Worm (Caenorhabditis elegans) whole organism, young adult: ENCODE measurements around the gene tctn-1.

ENCODE experiments used
- C06A6.2 ChIP-seq: fragments of 200-800 bp; sonication (Bioruptor generic); conservative IDR thresholded peaks from 2 replicates; pipeline ENCODE4 v1.3.6; 2022; ENCODE audit warnings: missing genetic modification characterization, missing compliant biosample characterization
- F22D6.2 ChIP-seq: sonication (generic microtip); optimal IDR thresholded peaks from 2 replicates; lab custom pipeline; 2016; ENCODE audit warnings: mild to moderate bottlenecking, missing genetic modification characterization, missing compliant biosample characterization
- F23B12.7 ChIP-seq: sonication (generic microtip); optimal IDR thresholded peaks from 2 replicates; lab custom pipeline; 2017; ENCODE audit warnings: missing genetic modification characterization, mild to moderate bottlenecking, missing compliant biosample characterization, antibody characterized with exemption, moderate library complexity; ENCODE audit not compliant: insufficient read depth
- F33H1.4 ChIP-seq: fragments of 200-800 bp; sonication (Bioruptor generic); IDR thresholded peaks from 2 replicates; pipeline ENCODE4 v1.3.6; 2022; ENCODE audit warnings: missing genetic modification reagents, missing genetic modification characterization, missing compliant biosample characterization
- F39B2.1 ChIP-seq: fragments of 200-800 bp; sonication (Bioruptor generic); IDR thresholded peaks from 2 replicates; pipeline ENCODE4 v1.3.6; 2022; ENCODE audit warnings: missing genetic modification reagents, missing genetic modification characterization, missing compliant biosample characterization
- F52B5.7 ChIP-seq: sonication (generic microtip); optimal IDR thresholded peaks from 2 replicates; lab custom pipeline; 2016; ENCODE audit warnings: mild to moderate bottlenecking, missing genetic modification characterization, missing compliant biosample characterization
- Y53F4B.3 ChIP-seq: fragments of 200-800 bp; sonication (Bioruptor generic); IDR thresholded peaks from 2 replicates; pipeline ENCODE4 v1.3.6; 2022; ENCODE audit warnings: missing genetic modification reagents, missing genetic modification characterization, missing compliant biosample characterization
- Y95B8A.8 ChIP-seq: fragments of 200-800 bp; sonication (Bioruptor generic); IDR thresholded peaks from 2 replicates; pipeline ENCODE4 v1.3.6; 2022; ENCODE audit warnings: missing genetic modification reagents, missing genetic modification characterization, missing compliant biosample characterization
- akir-1 ChIP-seq: fragments of 200-800 bp; sonication (Bioruptor generic); optimal IDR thresholded peaks from 2 replicates; lab custom pipeline; 2018; ENCODE audit warnings: mild to moderate bottlenecking, missing genetic modification characterization, moderate library complexity, missing compliant biosample characterization
- ama-1 ChIP-seq, 3 experiments: fragments of 150-350 bp in 1 of 3; sonication (generic microtip) in 2 of 3; optimal IDR thresholded peaks; 2 replicates each; lab custom pipeline; 2014 to 2018; ENCODE audit warnings: missing biosample characterization in 2 of 3, missing genetic modification characterization in 2 of 3, missing genetic modification reagents in 2 of 3
- aptf-2 ChIP-seq: fragments of 200-800 bp; sonication (Bioruptor generic); conservative IDR thresholded peaks from 2 replicates; pipeline ENCODE4 v1.3.6; 2022; ENCODE audit warnings: missing genetic modification reagents, missing genetic modification characterization, missing compliant biosample characterization
- atf-7 ChIP-seq: sonication (generic microtip); optimal IDR thresholded peaks from 2 replicates; lab custom pipeline; 2017; ENCODE audit warnings: mild to moderate bottlenecking, missing genetic modification characterization, missing compliant biosample characterization
- attf-3 ChIP-seq: fragments of 200-800 bp; sonication (Bioruptor generic); conservative IDR thresholded peaks from 2 replicates; pipeline ENCODE4 v1.3.6; 2022; ENCODE audit warnings: missing genetic modification reagents, missing genetic modification characterization, missing compliant biosample characterization
- cebp-2 ChIP-seq: fragments of 200-800 bp; sonication (Bioruptor generic); IDR thresholded peaks from 2 replicates; pipeline ENCODE4 v1.3.6; 2022; ENCODE audit warnings: missing genetic modification characterization, missing compliant biosample characterization
- ceh-79 ChIP-seq: sonication (generic microtip); optimal IDR thresholded peaks from 2 replicates; lab custom pipeline; 2017; ENCODE audit warnings: mild to moderate bottlenecking, missing genetic modification characterization, missing compliant biosample characterization
- ceh-91 ChIP-seq: fragments of 200-800 bp; sonication (Bioruptor generic); IDR thresholded peaks from 2 replicates; pipeline ENCODE4 v1.3.6; 2022; ENCODE audit warnings: missing genetic modification reagents, missing genetic modification characterization, missing compliant biosample characterization
- chd-7 ChIP-seq: sonication (generic microtip); optimal IDR thresholded peaks from 2 replicates; lab custom pipeline; 2016; ENCODE audit warnings: mild to moderate bottlenecking, missing genetic modification characterization, moderate library complexity, missing compliant biosample characterization
- dox-1 ChIP-seq: fragments of 200-800 bp; sonication (Bioruptor generic); IDR thresholded peaks from 2 replicates; pipeline ENCODE4 v1.3.6; 2022; ENCODE audit warnings: missing genetic modification reagents, missing genetic modification characterization, missing compliant biosample characterization
- dpff-1 ChIP-seq: sonication (generic microtip); optimal IDR thresholded peaks from 2 replicates; lab custom pipeline; 2017; ENCODE audit warnings: mild to moderate bottlenecking, missing genetic modification characterization, missing compliant biosample characterization
- efl-1 ChIP-seq: fragments of 150-350 bp; optimal IDR thresholded peaks from 2 replicates; lab custom pipeline; 2014; ENCODE audit warnings: missing biosample characterization, missing genetic modification reagents, missing genetic modification characterization
- gei-17 ChIP-seq: fragments of 200-800 bp; sonication (Bioruptor generic); optimal IDR thresholded peaks from 2 replicates; lab custom pipeline; 2018; ENCODE audit warnings: mild to moderate bottlenecking, missing genetic modification characterization, missing compliant biosample characterization
- him-1 ChIP-seq: sonication (generic microtip); optimal IDR thresholded peaks from 2 replicates; lab custom pipeline; 2016; ENCODE audit warnings: missing genotype, missing genetic modification reagents, missing genetic modification characterization, missing compliant biosample characterization
- hlh-26 ChIP-seq: fragments of 200-800 bp; sonication (Bioruptor generic); conservative IDR thresholded peaks from 2 replicates; pipeline ENCODE4 v1.3.6; 2022; ENCODE audit warnings: missing genetic modification reagents, missing genetic modification characterization, missing compliant biosample characterization
- hmg-1.2 ChIP-seq: fragments of 200-800 bp; sonication (Bioruptor generic); IDR thresholded peaks from 2 replicates; pipeline ENCODE4 v1.3.6; 2022; ENCODE audit warnings: missing genetic modification reagents, missing genetic modification characterization, missing compliant biosample characterization
- hrde-1 ChIP-seq: sonication (generic microtip); optimal IDR thresholded peaks from 2 replicates; lab custom pipeline; 2016; ENCODE audit warnings: missing genetic modification characterization, mild to moderate bottlenecking, missing compliant biosample characterization, moderate library complexity, missing genotype, missing genetic modification reagents, borderline replicate concordance
- lir-1 ChIP-seq: fragments of 200-800 bp; sonication (Bioruptor generic); conservative IDR thresholded peaks from 2 replicates; pipeline ENCODE4 v1.3.6; 2022; ENCODE audit warnings: missing genetic modification reagents, missing genetic modification characterization, missing compliant biosample characterization
- lsl-1 ChIP-seq: fragments of 200-800 bp; sonication (Bioruptor generic); optimal IDR thresholded peaks from 2 replicates; lab custom pipeline; 2018; ENCODE audit warnings: mild to moderate bottlenecking, missing genetic modification characterization, moderate library complexity, missing compliant biosample characterization
- madf-10 ChIP-seq: sonication (generic microtip); optimal IDR thresholded peaks from 2 replicates; lab custom pipeline; 2016; ENCODE audit warnings: mild to moderate bottlenecking, missing genetic modification characterization, missing compliant biosample characterization
- nfya-1 ChIP-seq: sonication (generic microtip); optimal IDR thresholded peaks from 2 replicates; lab custom pipeline; 2017; ENCODE audit warnings: antibody characterized with exemption, missing compliant biosample characterization, missing genetic modification characterization, borderline replicate concordance; ENCODE audit not compliant: insufficient read depth
- nfyb-1 ChIP-seq: fragments of 200-800 bp; sonication (Bioruptor generic); IDR thresholded peaks from 2 replicates; pipeline ENCODE4 v1.3.6; 2022; ENCODE audit warnings: missing genetic modification reagents, missing genetic modification characterization, missing compliant biosample characterization
- nhr-120 ChIP-seq: fragments of 200-800 bp; sonication (Bioruptor generic); IDR thresholded peaks from 2 replicates; pipeline ENCODE4 v1.3.6; 2022; ENCODE audit warnings: missing genetic modification characterization, missing compliant biosample characterization
- nhr-80 ChIP-seq: sonication (generic microtip); optimal IDR thresholded peaks from 2 replicates; lab custom pipeline; 2016; ENCODE audit warnings: missing genetic modification characterization, missing compliant biosample characterization
- nhr-90 ChIP-seq: sonication (generic microtip); optimal IDR thresholded peaks from 2 replicates; lab custom pipeline; 2016; ENCODE audit warnings: missing genotype, mild to moderate bottlenecking, missing genetic modification characterization, missing compliant biosample characterization
- pbrm-1 ChIP-seq: fragments of 200-800 bp; sonication (Bioruptor generic); IDR thresholded peaks from 2 replicates; pipeline ENCODE4 v1.3.6; 2022; ENCODE audit warnings: missing genetic modification reagents, missing genetic modification characterization, missing compliant biosample characterization
- repo-1 ChIP-seq: sonication (generic microtip); optimal IDR thresholded peaks from 2 replicates; lab custom pipeline; 2017; ENCODE audit warnings: mild to moderate bottlenecking, missing genetic modification characterization, missing compliant biosample characterization
- sdz-38 ChIP-seq: sonication (generic microtip); optimal IDR thresholded peaks from 2 replicates; lab custom pipeline; 2016; ENCODE audit warnings: missing genotype, missing genetic modification characterization, missing compliant biosample characterization
- sea-2 ChIP-seq: fragments of 200-800 bp; sonication (Bioruptor generic); IDR thresholded peaks from 2 replicates; pipeline ENCODE4 v1.3.6; 2022; ENCODE audit warnings: missing genetic modification characterization, missing compliant biosample characterization
- snpc-4 ChIP-seq, 5 experiments: fragments of 150-350 bp in 1 of 5; sonication (generic microtip) in 4 of 5; optimal IDR thresholded peaks; 2 replicates each; lab custom pipeline; 2014 to 2018; ENCODE audit warnings: missing genetic modification characterization in 5 of 5, missing biosample characterization in 3 of 5, antibody characterized with exemption in 2 of 5, mild to moderate bottlenecking in 2 of 5, missing compliant biosample characterization in 2 of 5, missing genotype in 2 of 5, moderate library complexity in 2 of 5, missing genetic modification reagents in 1 of 5
- somi-1 ChIP-seq: fragments of 200-800 bp; sonication (Bioruptor generic); optimal IDR thresholded peaks from 2 replicates; lab custom pipeline; 2018; ENCODE audit warnings: mild to moderate bottlenecking, missing genetic modification characterization, missing compliant biosample characterization
- tbx-9 ChIP-seq: sonication (generic microtip); optimal IDR thresholded peaks from 2 replicates; lab custom pipeline; 2016; ENCODE audit warnings: borderline replicate concordance, missing genetic modification characterization, inconsistent platforms, missing compliant biosample characterization
- tlf-1 ChIP-seq: fragments of 200-800 bp; sonication (Bioruptor generic); optimal IDR thresholded peaks from 2 replicates; lab custom pipeline; 2018; ENCODE audit warnings: mild to moderate bottlenecking, missing genetic modification characterization, missing compliant biosample characterization
- xnd-1 ChIP-seq: sonication (generic microtip); optimal IDR thresholded peaks from 2 replicates; lab custom pipeline; 2016; ENCODE audit warnings: missing genotype, missing genetic modification reagents, missing genetic modification characterization, missing compliant biosample characterization
- ztf-18 ChIP-seq: sonication (generic microtip); optimal IDR thresholded peaks from 2 replicates; lab custom pipeline; 2016; ENCODE audit warnings: missing genotype, mild to moderate bottlenecking, missing genetic modification characterization, missing compliant biosample characterization
- ztf-22 ChIP-seq: fragments of 200-800 bp; sonication (Bioruptor generic); optimal IDR thresholded peaks from 2 replicates; lab custom pipeline; 2018; ENCODE audit warnings: mild to moderate bottlenecking, missing genetic modification characterization, moderate library complexity, missing compliant biosample characterization
- ztf-3 ChIP-seq: fragments of 200-800 bp; sonication (Bioruptor generic); optimal IDR thresholded peaks from 2 replicates; lab custom pipeline; 2018; ENCODE audit warnings: mild to moderate bottlenecking, missing genetic modification characterization, missing compliant biosample characterization

The tctn-1 gene

DNA sequence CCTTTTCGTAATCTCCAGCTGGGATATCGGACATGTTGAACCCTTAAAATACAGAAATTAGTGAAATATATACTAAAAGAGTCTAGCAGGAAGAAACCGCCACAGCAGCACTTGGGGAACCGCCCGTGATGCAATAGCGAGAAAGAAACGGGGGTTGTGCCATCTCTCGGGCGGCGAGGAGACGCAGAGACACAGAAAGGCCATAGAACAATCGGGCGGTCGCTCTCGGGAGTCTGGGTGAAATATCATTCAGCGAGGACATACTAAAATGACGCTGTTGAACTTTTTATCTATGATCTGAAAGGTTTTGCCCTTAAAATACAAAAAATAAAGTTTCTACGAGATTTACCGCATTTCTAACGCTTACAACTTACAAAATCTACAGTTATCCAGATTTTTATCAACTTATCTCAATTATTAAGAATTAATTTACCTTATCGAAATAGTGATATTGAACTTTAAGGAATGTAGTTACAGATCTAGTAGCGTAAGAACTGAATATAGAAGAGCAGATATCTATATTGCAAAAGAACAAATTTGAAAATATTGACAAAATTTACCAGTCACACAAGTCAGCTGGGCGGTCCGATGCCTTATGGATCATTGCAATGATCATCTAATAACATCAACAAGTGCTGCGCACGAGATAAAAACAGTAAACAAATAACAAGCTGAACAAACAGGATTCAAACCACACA lies 925 bp upstream of the tctn-1 start, which contains the start of gene cyc-2.1 (continued):
- peak; percentile 71 for TF ChIP-seq F23B12.7 (tag; lab: Kevin White, UChicago)
- peak; percentile 69 for TF ChIP-seq hmg-1.2
- TF ChIP-seq repo-1 (tag; lab: Kevin White, UChicago) = peak; percentile 14
- no peak for TF ChIP-seq attf-3
- peak; percentile 41 for TF ChIP-seq F33H1.4 (GFP tag; lab: Robert Waterston, UW)
- TF ChIP-seq snpc-4 (GFP tag; optimal IDR thresholded peaks at IDR 0.05; lab: Kevin White, UChicago) = peak; percentile 30
- TF ChIP-seq snpc-4 (tag; optimal IDR thresholded peaks at IDR 0.05; lab: Kevin White, UChicago) = peak in 3 of 4 experiments; percentile 43 to 73 (median 59)
- TF ChIP-seq cebp-2 (GFP tag; lab: Robert Waterston, UW) = 0 out of 2 replicates have a peak, but pooled peaks have one; percentile 44
- no peak for TF ChIP-seq dpff-1 (tag; lab: Kevin White, UChicago)
- no peak for TF ChIP-seq gei-17 (GFP tag; lab: Kevin White, UChicago)
- TF ChIP-seq Y95B8A.8 (GFP tag; lab: Robert Waterston, UW) = peak; percentile 78
- no peak for TF ChIP-seq C06A6.2 (GFP tag; lab: Robert Waterston, UW)
- TF ChIP-seq ama-1 (optimal IDR thresholded peaks at IDR 0.05; lab: Kevin White, UChicago) = no peak
- peak; percentile 34 to 66 for TF ChIP-seq ama-1 (GFP tag; optimal IDR thresholded peaks at IDR 0.05; lab: Kevin White, UChicago)
- TF ChIP-seq nhr-120 (GFP tag; lab: Robert Waterston, UW) = no peak
- peak; percentile 88 for TF ChIP-seq ztf-18 (tag; lab: Kevin White, UChicago)
- no peak for TF ChIP-seq ztf-22 (GFP tag; lab: Kevin White, UChicago)
- no peak for TF ChIP-seq ceh-79 (tag; lab: Kevin White, UChicago)
- TF ChIP-seq F52B5.7 (tag; lab: Kevin White, UChicago) = peak; percentile 37
- TF ChIP-seq nfyb-1 (GFP tag; lab: Robert Waterston, UW) = 0 out of 2 replicates have a peak, but pooled peaks have one; percentile 15
- TF ChIP-seq atf-7 (tag; lab: Kevin White, UChicago) = peak; percentile 67
- TF ChIP-seq nhr-90 (tag; lab: Kevin White, UChicago) = no peak
- peak; percentile 63 for TF ChIP-seq tlf-1 (GFP tag; lab: Kevin White, UChicago)
- peak; percentile 83 for TF ChIP-seq F39B2.1 (GFP tag; lab: Robert Waterston, UW)
- TF ChIP-seq him-1 (tag; lab: Kevin White, UChicago) = no peak
- peak; percentile 74 for TF ChIP-seq dox-1 (GFP tag; lab: Robert Waterston, UW)
- TF ChIP-seq ceh-91 (GFP tag; lab: Robert Waterston, UW) = no peak
- TF ChIP-seq F22D6.2 (tag; lab: Kevin White, UChicago) = no peak
- no peak for TF ChIP-seq sea-2
- TF ChIP-seq lsl-1 = peak; percentile 54
- no peak for TF ChIP-seq lir-1 (GFP tag; lab: Robert Waterston, UW)
- TF ChIP-seq sdz-38 (tag; lab: Kevin White, UChicago) = no peak
- peak; percentile 91 for TF ChIP-seq nhr-80 (tag; lab: Kevin White, UChicago)
- peak; percentile 57 for TF ChIP-seq xnd-1 (tag; lab: Kevin White, UChicago)
- TF ChIP-seq Y53F4B.3 (GFP tag; lab: Robert Waterston, UW) = no peak
- TF ChIP-seq chd-7 (tag; lab: Kevin White, UChicago) = no peak
- TF ChIP-seq aptf-2 = no peak
- peak; percentile 94 for TF ChIP-seq hrde-1 (tag; lab: Kevin White, UChicago)
- peak; percentile 52 for TF ChIP-seq pbrm-1
- TF ChIP-seq akir-1 (GFP tag; lab: Kevin White, UChicago) = no peak
- TF ChIP-seq nfya-1 (tag; lab: Kevin White, UChicago) = no peak
- TF ChIP-seq somi-1 (GFP tag; lab: Kevin White, UChicago) = no peak
- no peak for TF ChIP-seq madf-10 (tag; lab: Kevin White, UChicago)
- TF ChIP-seq efl-1 (GFP tag; lab: Kevin White, UChicago) = peak; percentile 5
- no peak for TF ChIP-seq ztf-3 (GFP tag; lab: Kevin White, UChicago)
- TF ChIP-seq tbx-9 (tag; lab: Kevin White, UChicago) = no peak
- TF ChIP-seq hlh-26 (GFP tag; lab: Robert Waterston, UW) = no peak
